Worm (Caenorhabditis elegans): ENCODE measurements around the gene Y50E8A.22.

Gene Y50E8A.22

DNA sequence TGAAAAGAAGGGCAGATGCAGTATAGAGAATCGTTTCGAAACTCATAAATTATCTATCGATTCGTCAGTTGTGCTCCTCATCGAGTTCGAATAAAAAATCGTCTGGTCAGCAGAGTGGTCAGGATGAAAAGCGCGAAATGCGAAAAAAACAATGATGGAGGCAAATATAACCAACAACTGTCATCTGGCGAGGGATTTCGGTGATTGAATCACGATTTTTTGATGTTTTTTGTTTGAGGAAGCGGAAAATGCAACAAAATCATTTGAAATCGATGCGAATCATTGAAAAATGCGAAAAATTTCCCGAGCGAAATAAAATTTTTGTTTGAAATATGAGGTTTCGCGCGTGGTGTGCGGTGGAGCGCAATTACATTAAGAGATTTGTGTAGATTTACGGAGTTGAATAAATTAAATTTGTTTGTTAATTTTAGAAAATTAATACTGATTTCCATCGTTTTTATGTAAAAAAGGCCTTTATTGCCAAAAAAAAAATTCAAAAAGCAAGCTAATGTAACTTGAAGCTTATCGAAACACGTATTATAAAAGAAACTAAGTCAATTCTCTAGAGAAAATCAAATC lies 14.6 kb downstream of the Y50E8A.22 start, which contains the start of gene unc-61:
unc-61 (minus strand) TSS at position 51 of the 579 bp plus-strand sequence.
- peak; percentile 65 for TF ChIP-seq R02D3.7 (tag; optimal IDR thresholded peaks at IDR 0.05)
- TF ChIP-seq unc-55 (GFP tag; optimal IDR thresholded peaks at IDR 0.05): peak; percentile 60
- no peak for TF ChIP-seq alr-1 (tag; optimal IDR thresholded peaks at IDR 0.05)
- no peak for TF ChIP-seq nhr-25 (tag; optimal IDR thresholded peaks at IDR 0.05)
- no peak for TF ChIP-seq snpc-4 (tag; optimal IDR thresholded peaks at IDR 0.05)
- TF ChIP-seq nhr-129 (tag; optimal IDR thresholded peaks at IDR 0.05): peak; percentile 7
- no peak for TF ChIP-seq lin-39 (tag; optimal IDR thresholded peaks at IDR 0.05)
- TF ChIP-seq C34F6.9 (tag; optimal IDR thresholded peaks at IDR 0.05): peak; percentile 48
- TF ChIP-seq unc-62 (GFP tag; optimal IDR thresholded peaks at IDR 0.05): no peak
- TF ChIP-seq nhr-12 (tag; optimal IDR thresholded peaks at IDR 0.05): no peak
- no peak for TF ChIP-seq elt-3 (tag; optimal IDR thresholded peaks at IDR 0.05)
- TF ChIP-seq gmeb-1 (tag; optimal IDR thresholded peaks at IDR 0.05): peak; percentile 83
- TF ChIP-seq zag-1 (tag; optimal IDR thresholded peaks at IDR 0.05): no peak
- no peak for TF ChIP-seq mdl-1 (tag; optimal IDR thresholded peaks at IDR 0.05)
- TF ChIP-seq ztf-11 (tag; optimal IDR thresholded peaks at IDR 0.05): no peak
- no peak for TF ChIP-seq egl-27 (tag; optimal IDR thresholded peaks at IDR 0.05)
- no peak for TF ChIP-seq skn-1 (tag; optimal IDR thresholded peaks at IDR 0.05)
- no peak for TF ChIP-seq elt-1 (tag; optimal IDR thresholded peaks at IDR 0.05)
- TF ChIP-seq lsy-2 (tag; optimal IDR thresholded peaks at IDR 0.05): no peak
- no peak for TF ChIP-seq sem-4 (tag; optimal IDR thresholded peaks at IDR 0.05)
- TF ChIP-seq ceh-82 (tag; optimal IDR thresholded peaks at IDR 0.05): no peak
- no peak for TF ChIP-seq nhr-77 (tag; optimal IDR thresholded peaks at IDR 0.05)
- TF ChIP-seq ama-1 (optimal IDR thresholded peaks at IDR 0.05): no peak

ce11 chrV:14729343-14729742 lies 19.5 kb downstream of the Y50E8A.22 start, which contains the start of gene oig-3:
Gene oig-3, plus strand, starts transcription at chrV:14729643.
- TF ChIP-seq peb-1 (tag; optimal IDR thresholded peaks at IDR 0.05) (no peak), ceh-16 (tag; optimal IDR thresholded peaks at IDR 0.05) (no peak), F13H6.1 (tag; optimal IDR thresholded peaks at IDR 0.05) (no peak), unc-39 (tag; optimal IDR thresholded peaks at IDR 0.05) (no peak), fos-1 (tag; optimal IDR thresholded peaks at IDR 0.05) (no peak), Y55F3AM.14 (GFP tag; optimal IDR thresholded peaks at IDR 0.05) (no peak), blmp-1 (tag; optimal IDR thresholded peaks at IDR 0.05; ENCODE audit: insufficient read depth) (no peak)

- TF ChIP-seq sem-4 (tag; optimal IDR thresholded peaks at IDR 0.05): no peak
- TF ChIP-seq unc-39 (tag; optimal IDR thresholded peaks at IDR 0.05): no peak
- no peak for TF ChIP-seq sma-3 (GFP tag; optimal IDR thresholded peaks at IDR 0.05)
- TF ChIP-seq mbf-1 (tag; optimal IDR thresholded peaks at IDR 0.05): no peak
- no peak for TF ChIP-seq dmd-4 (tag; optimal IDR thresholded peaks at IDR 0.05)
- TF ChIP-seq elt-3 (tag; optimal IDR thresholded peaks at IDR 0.05): no peak
- no peak for TF ChIP-seq ceh-16 (tag; optimal IDR thresholded peaks at IDR 0.05)
- TF ChIP-seq nhr-23 (tag; optimal IDR thresholded peaks at IDR 0.05): no peak
- TF ChIP-seq lin-11 (tag; optimal IDR thresholded peaks at IDR 0.05): no peak
- TF ChIP-seq nhr-6 (tag; optimal IDR thresholded peaks at IDR 0.05): no peak
- TF ChIP-seq ztf-11 (tag; optimal IDR thresholded peaks at IDR 0.05): no peak
- no peak for TF ChIP-seq aly-2 (tag; optimal IDR thresholded peaks at IDR 0.05)
- no peak for TF ChIP-seq snpc-4 (tag; optimal IDR thresholded peaks at IDR 0.05)
- TF ChIP-seq nhr-21 (tag; optimal IDR thresholded peaks at IDR 0.05): no peak
Measured at ce11 chrV:14728754-14729153, 20.1 kb downstream of the Y50E8A.22 start, which contains the start of gene Y50E8A.2. Gene Y50E8A.2, minus strand, starts transcription at chrV:14728854.

- TF ChIP-seq mab-5 (tag; optimal IDR thresholded peaks at IDR 0.05): no peak
- TF ChIP-seq nhr-6 (tag; optimal IDR thresholded peaks at IDR 0.05): no peak
Measured at ce11 chrV:14726596-14726995, 22.3 kb downstream of the Y50E8A.22 start, which contains the start of gene Y50E8A.1. Gene Y50E8A.1, plus strand, starts transcription at chrV:14726896.
